Fruit fly (Drosophila melanogaster): Measurements from ENCODE around the gene kmr.

kmr gene

DNA sequence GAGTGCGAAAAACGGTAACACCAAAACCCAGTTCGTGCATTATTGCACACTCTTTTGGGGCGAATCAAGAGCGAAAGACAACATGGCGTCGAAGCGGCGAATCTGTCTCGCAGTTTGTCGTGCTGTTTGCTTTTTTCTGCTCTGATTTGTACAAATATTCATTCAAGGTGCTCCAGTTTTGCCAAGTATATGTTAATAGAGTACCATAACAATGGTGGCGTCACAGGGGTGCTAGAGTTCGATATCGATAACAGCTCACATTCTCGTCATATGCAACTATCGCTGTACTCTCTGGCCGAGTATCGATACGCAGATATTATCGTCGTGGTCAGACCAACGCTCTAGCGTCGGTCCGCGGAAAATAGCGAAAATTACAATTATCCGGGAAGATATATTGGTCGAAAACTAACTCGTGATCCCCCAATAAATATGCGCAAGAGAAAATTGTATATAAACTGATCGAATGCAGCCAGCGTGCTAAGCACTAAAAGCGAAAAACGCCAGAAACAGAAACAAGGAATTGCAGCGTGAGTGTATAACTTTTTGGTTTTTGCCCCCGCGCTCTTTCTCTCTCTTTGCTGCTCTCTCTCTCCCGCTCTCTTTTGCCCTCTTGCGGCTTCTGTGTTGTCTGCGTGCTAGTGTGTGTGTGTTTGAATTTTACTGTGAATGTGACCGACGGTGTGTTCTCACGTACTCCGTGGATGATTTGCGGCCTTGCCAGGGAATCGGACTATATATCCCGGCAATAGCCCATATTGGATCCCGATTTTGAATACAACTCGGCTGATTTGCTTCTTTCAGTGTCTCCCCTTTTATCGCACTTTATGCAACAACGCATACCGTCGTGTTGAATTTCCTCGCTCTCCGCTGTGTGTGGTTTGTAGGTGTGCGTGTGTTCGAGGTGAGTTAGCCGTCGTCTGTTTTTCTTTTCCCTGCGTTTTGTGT is 31.1 kb upstream of the kmr start, which contains the start of gene flfl (continued):
- peak; percentile 29 for TF ChIP-seq bcd (GFP tag; optimal IDR thresholded peaks at IDR 0.05)
- TF ChIP-seq CG13894 (tag; optimal IDR thresholded peaks at IDR 0.05), result peak; percentile 40
- no peak for TF ChIP-seq insv (GFP tag; optimal IDR thresholded peaks at IDR 0.05)
- no peak for TF ChIP-seq schlank (tag; optimal IDR thresholded peaks at IDR 0.05)
- TF ChIP-seq Adf1 (GFP tag; IDR thresholded peaks at IDR 0.05), result no peak
- no peak for TF ChIP-seq gcm2 (GFP tag; optimal IDR thresholded peaks at IDR 0.05)
- TF ChIP-seq Ets97D (GFP tag; optimal IDR thresholded peaks at IDR 0.05), result peak; percentile 80
- peak; percentile 9 for TF ChIP-seq CG7556 (GFP tag; optimal IDR thresholded peaks at IDR 0.05)
- TF ChIP-seq B-H1 (GFP tag; IDR thresholded peaks at IDR 0.05), result no peak
- TF ChIP-seq otp (GFP tag; IDR thresholded peaks at IDR 0.05), result no peak
- TF ChIP-seq CG17361 (GFP tag; IDR thresholded peaks at IDR 0.05), result no peak
- no peak for TF ChIP-seq aop (GFP tag; IDR thresholded peaks at IDR 0.05)
- no peak for TF ChIP-seq gsb (GFP tag; IDR thresholded peaks at IDR 0.05)
- TF ChIP-seq CG8924 (tag; optimal IDR thresholded peaks at IDR 0.05), result peak; percentile 21
- TF ChIP-seq CG18476 (GFP tag; optimal IDR thresholded peaks at IDR 0.05), result no peak
- TF ChIP-seq jigr1 (GFP tag; IDR thresholded peaks at IDR 0.05), result no peak
- no peak for TF ChIP-seq CG4854 (GFP tag; optimal IDR thresholded peaks at IDR 0.05)
- TF ChIP-seq HLH54F (GFP tag; optimal IDR thresholded peaks at IDR 0.05), result peak; percentile 11
- peak; percentile 23 for TF ChIP-seq ftz-f1 (GFP tag; optimal IDR thresholded peaks at IDR 0.05)
- no peak for TF ChIP-seq Mrtf (GFP tag; IDR thresholded peaks at IDR 0.05)
- peak; percentile 78 for TF ChIP-seq CG1603 (tag; optimal IDR thresholded peaks at IDR 0.05)
- no peak for TF ChIP-seq CG18262 (tag; optimal IDR thresholded peaks at IDR 0.05)
- no peak for TF ChIP-seq CG43689 (GFP tag; IDR thresholded peaks at IDR 0.05)
- TF ChIP-seq kah (GFP tag; optimal IDR thresholded peaks at IDR 0.05), result peak; percentile 12
- TF ChIP-seq zfh2 (GFP tag; optimal IDR thresholded peaks at IDR 0.05), result peak; percentile 2
- no peak for TF ChIP-seq CG5953 (GFP tag; IDR thresholded peaks at IDR 0.05)
- TF ChIP-seq croc (GFP tag; conservative IDR thresholded peaks at IDR 0.05), result no peak
- no peak for TF ChIP-seq CG11456 (GFP tag; IDR thresholded peaks at IDR 0.05)
- no peak for TF ChIP-seq jing (GFP tag; optimal IDR thresholded peaks at IDR 0.05)
- no peak for TF ChIP-seq psq (GFP tag; optimal IDR thresholded peaks at IDR 0.05)
- TF ChIP-seq CG3995 (GFP tag; optimal IDR thresholded peaks at IDR 0.05), result peak; percentile 24
- TF ChIP-seq ewg (GFP tag; optimal IDR thresholded peaks at IDR 0.05), result peak; percentile 26
- TF ChIP-seq CG10431 (GFP tag; optimal IDR thresholded peaks at IDR 0.05), result no peak
- peak; percentile 54 for TF ChIP-seq trem (tag; optimal IDR thresholded peaks at IDR 0.05)
- TF ChIP-seq NC2α (GFP tag; optimal IDR thresholded peaks at IDR 0.05), result no peak
- TF ChIP-seq klu (GFP tag; IDR thresholded peaks at IDR 0.05), result no peak
- TF ChIP-seq CG10209 (GFP tag; optimal IDR thresholded peaks at IDR 0.05), result no peak
- TF ChIP-seq grau (tag; optimal IDR thresholded peaks at IDR 0.05), result no peak
- TF ChIP-seq Gsc (GFP tag; IDR thresholded peaks at IDR 0.05), result no peak
- no peak for TF ChIP-seq cas (GFP tag; IDR thresholded peaks at IDR 0.05)
- peak; percentile 13 for TF ChIP-seq CG2678 (tag; optimal IDR thresholded peaks at IDR 0.05)
- no peak for TF ChIP-seq CG8944 (GFP tag; optimal IDR thresholded peaks at IDR 0.05)
- no peak for TF ChIP-seq Doc2 (GFP tag; IDR thresholded peaks at IDR 0.05)
- TF ChIP-seq CG6654 (GFP tag; optimal IDR thresholded peaks at IDR 0.05), result no peak
- peak; percentile 90 for TF ChIP-seq Med (GFP tag)
- no peak for TF ChIP-seq so (GFP tag; IDR thresholded peaks at IDR 0.05)
- no peak for TF ChIP-seq prd (optimal IDR thresholded peaks at IDR 0.05)
- no peak for TF ChIP-seq prd (GFP tag; IDR thresholded peaks at IDR 0.05)
- no peak for TF ChIP-seq mirr (GFP tag; optimal IDR thresholded peaks at IDR 0.05)
- no peak for TF ChIP-seq Dp (GFP tag; optimal IDR thresholded peaks at IDR 0.05)
- TF ChIP-seq kni (GFP tag; optimal IDR thresholded peaks at IDR 0.05), result peak; percentile 87
